Fruit fly (Drosophila melanogaster) whole organism, wandering third instar larva: ENCODE measurements around the gene IleRS-m.

Source experiments
- Abd-B ChIP-seq: fragments of >200 bp; optimal IDR thresholded peaks from 2 replicates; lab custom pipeline; 2017; ENCODE audit warnings: missing biosample characterization, missing genetic modification characterization
- CG32264 ChIP-seq: fragments of 200-800 bp; sonication (Bioruptor generic); optimal IDR thresholded peaks from 2 replicates; lab custom pipeline; 2016; ENCODE audit warnings: missing biosample characterization, missing genetic modification characterization
- CG9705 ChIP-seq: fragments of 200-800 bp; sonication (Bioruptor generic); optimal IDR thresholded peaks from 2 replicates; lab custom pipeline; 2018; ENCODE audit warnings: missing biosample characterization, mild to moderate bottlenecking, missing genetic modification characterization
- CrebA ChIP-seq: fragments of 200-800 bp; sonication (Bioruptor generic); optimal IDR thresholded peaks from 2 replicates; lab custom pipeline; 2016; ENCODE audit warnings: missing biosample characterization, mild to moderate bottlenecking, missing genetic modification characterization, borderline replicate concordance
- Dfd ChIP-seq: fragments of >200 bp; optimal IDR thresholded peaks from 2 replicates; lab custom pipeline; 2017; ENCODE audit warnings: missing biosample characterization, missing genetic modification characterization
- Dif ChIP-seq: fragments of 200-275, 200-300 bp; sonication (Bioruptor generic); optimal IDR thresholded peaks from 2 replicates; lab custom pipeline; 2018; ENCODE audit warnings: missing biosample characterization, missing genetic modification characterization; ENCODE audit not compliant: partially characterized antibody
- GATAd ChIP-seq: sonication (Bioruptor generic); optimal IDR thresholded peaks from 2 replicates; lab custom pipeline; 2016; ENCODE audit warnings: missing biosample characterization, missing genetic modification characterization
- HLH106 ChIP-seq: fragments of 200-800 bp; optimal IDR thresholded peaks from 3 replicates; lab custom pipeline; 2019; ENCODE audit warnings: missing biosample characterization, mild to moderate bottlenecking, missing genetic modification characterization, moderate library complexity
- Hnf4 ChIP-seq: fragments of 200-800 bp; sonication (Bioruptor generic); optimal IDR thresholded peaks from 2 replicates; lab custom pipeline; 2016; ENCODE audit warnings: missing biosample characterization, mild to moderate bottlenecking, missing genetic modification characterization
- Hr78 ChIP-seq: fragments of >200 bp; optimal IDR thresholded peaks from 2 replicates; lab custom pipeline; 2017; ENCODE audit warnings: missing biosample characterization, missing genetic modification characterization
- Hr83 ChIP-seq: fragments of 200-300 bp; sonication (Bioruptor generic); optimal IDR thresholded peaks from 2 replicates; lab custom pipeline; 2016; ENCODE audit warnings: missing biosample characterization, mild to moderate bottlenecking, missing genetic modification characterization, moderate library complexity; ENCODE audit not compliant: poor library complexity, severe bottlenecking
- Jra ChIP-seq: sonication (Bioruptor generic); optimal IDR thresholded peaks from 2 replicates; lab custom pipeline; 2016; ENCODE audit warnings: missing biosample characterization, missing genetic modification characterization
- Mio ChIP-seq: sonication (Bioruptor generic); optimal IDR thresholded peaks from 2 replicates; lab custom pipeline; 2016; ENCODE audit warnings: missing biosample characterization, missing genetic modification characterization
- Myc ChIP-seq: fragments of >200 bp; optimal IDR thresholded peaks from 2 replicates; lab custom pipeline; 2017
- N ChIP-seq: fragments of >200 bp; optimal IDR thresholded peaks from 2 replicates; lab custom pipeline; 2018; ENCODE audit warnings: missing biosample characterization, missing external identifiers, missing genetic modification characterization
- OdsH ChIP-seq: fragments of 200-800 bp; sonication (Bioruptor generic); optimal IDR thresholded peaks from 2 replicates; lab custom pipeline; 2016; ENCODE audit warnings: missing biosample characterization, mild to moderate bottlenecking, missing genetic modification characterization
- Rel ChIP-seq, 2 experiments: fragments of 200-800 bp; sonication (Bioruptor generic) in 1 of 2; optimal IDR thresholded peaks; 2 replicates in 1 of 2; 3 replicates in 1 of 2; lab custom pipeline; 2016 to 2019; ENCODE audit warnings: mild to moderate bottlenecking in 2 of 2, missing biosample characterization in 2 of 2, missing genetic modification characterization in 2 of 2, moderate library complexity in 1 of 2
- Sp1 ChIP-seq: fragments of 200-800 bp; sonication (Bioruptor generic); optimal IDR thresholded peaks from 3 replicates; lab custom pipeline; 2019; ENCODE audit warnings: missing biosample characterization, mild to moderate bottlenecking, missing genetic modification characterization, moderate library complexity
- Vsx2 ChIP-seq: fragments of 200-300, 225-300 bp; sonication (Bioruptor generic); optimal IDR thresholded peaks from 2 replicates; lab custom pipeline; 2018; ENCODE audit warnings: missing biosample characterization, missing genetic modification characterization; ENCODE audit not compliant: partially characterized antibody
- br ChIP-seq: fragments of 200-800 bp; sonication (Bioruptor generic); optimal IDR thresholded peaks from 2 replicates; lab custom pipeline; 2016; ENCODE audit warnings: missing biosample characterization, missing genetic modification characterization
- brk ChIP-seq: fragments of 200-800 bp; sonication (Bioruptor generic); optimal IDR thresholded peaks from 2 replicates; lab custom pipeline; 2016; ENCODE audit warnings: missing biosample characterization, mild to moderate bottlenecking, missing genetic modification characterization
- dl ChIP-seq, 2 experiments: fragments of 175-275, 200-275 bp in 1 of 2; fragments of 200-275 bp in 1 of 2; sonication (Bioruptor generic); optimal IDR thresholded peaks; lab custom pipeline; 2018; ENCODE audit warnings: mild to moderate bottlenecking in 2 of 2, missing biosample characterization in 2 of 2, missing genetic modification characterization in 2 of 2, moderate library complexity in 2 of 2; ENCODE audit not compliant: partially characterized antibody in 2 of 2, insufficient read depth in 1 of 2
- dmrt93B ChIP-seq: fragments of 200-800 bp; sonication (Bioruptor generic); optimal IDR thresholded peaks from 2 replicates; lab custom pipeline; 2018; ENCODE audit warnings: missing biosample characterization, mild to moderate bottlenecking, missing genetic modification characterization
- dsf ChIP-seq: sonication (Bioruptor generic); optimal IDR thresholded peaks from 2 replicates; lab custom pipeline; 2016; ENCODE audit warnings: missing biosample characterization, missing genetic modification characterization, borderline replicate concordance
- ey ChIP-seq: fragments of 200-800 bp; sonication (Bioruptor generic); optimal IDR thresholded peaks from 2 replicates; lab custom pipeline; 2016; ENCODE audit warnings: missing biosample characterization, missing genetic modification characterization
- foxo ChIP-seq, 2 experiments: fragments of 200-800 bp; sonication (Bioruptor generic); optimal IDR thresholded peaks; 2 replicates in 1 of 2; 3 replicates in 1 of 2; lab custom pipeline; 2016 to 2017; ENCODE audit warnings: missing biosample characterization in 2 of 2, missing genetic modification characterization in 2 of 2
- fru ChIP-seq: fragments of 200-800 bp; sonication (Bioruptor generic); optimal IDR thresholded peaks from 3 replicates; lab custom pipeline; 2016; ENCODE audit warnings: missing biosample characterization, mild to moderate bottlenecking, missing genetic modification characterization
- h ChIP-seq: fragments of 200-800 bp; sonication (Bioruptor generic); optimal IDR thresholded peaks from 3 replicates; lab custom pipeline; 2016; ENCODE audit warnings: missing biosample characterization, mild to moderate bottlenecking, missing genetic modification characterization
- jim ChIP-seq: fragments of 175-275, 200-325 bp; sonication (Bioruptor generic); optimal IDR thresholded peaks from 2 replicates; lab custom pipeline; 2016; ENCODE audit warnings: missing biosample characterization, mild to moderate bottlenecking, missing genetic modification characterization
- lola ChIP-seq: fragments of >200 bp; optimal IDR thresholded peaks from 2 replicates; lab custom pipeline; 2017; ENCODE audit warnings: missing biosample characterization, missing genetic modification characterization
- pan ChIP-seq: fragments of >200 bp; optimal IDR thresholded peaks from 2 replicates; lab custom pipeline; 2017
- psq ChIP-seq: fragments of 200-800 bp; sonication (Bioruptor generic); optimal IDR thresholded peaks from 3 replicates; lab custom pipeline; 2017; ENCODE audit warnings: missing biosample characterization, mild to moderate bottlenecking, missing genetic modification characterization, moderate library complexity
- rgr ChIP-seq: fragments of 200-800 bp; sonication (Bioruptor generic); optimal IDR thresholded peaks from 3 replicates; lab custom pipeline; 2016; ENCODE audit warnings: missing biosample characterization, mild to moderate bottlenecking, missing genetic modification characterization
- sage ChIP-seq: fragments of 200-800 bp; sonication (Bioruptor generic); optimal IDR thresholded peaks from 2 replicates; lab custom pipeline; 2016; ENCODE audit warnings: missing biosample characterization, mild to moderate bottlenecking, missing genetic modification characterization
- sv ChIP-seq: fragments of 200-800 bp; sonication (Bioruptor generic); optimal IDR thresholded peaks from 3 replicates; lab custom pipeline; 2016; ENCODE audit warnings: missing biosample characterization, missing genetic modification characterization
- tai ChIP-seq: sonication (Bioruptor generic); optimal IDR thresholded peaks from 2 replicates; lab custom pipeline; 2016; ENCODE audit warnings: missing biosample characterization, missing genetic modification characterization
- usp ChIP-seq: fragments of >200 bp; optimal IDR thresholded peaks from 2 replicates; lab custom pipeline; 2017; ENCODE audit warnings: missing biosample characterization, missing genetic modification characterization
- woc ChIP-seq: sonication (Bioruptor generic); optimal IDR thresholded peaks from 2 replicates; lab custom pipeline; 2016; ENCODE audit warnings: missing biosample characterization, mild to moderate bottlenecking, missing genetic modification characterization

The IleRS-m gene

dm6 chr3L:16150161-16150538 is 50.1 kb downstream of the IleRS-m start:
- TF ChIP-seq jim (GFP tag; lab: Kevin White, UChicago) = no peak
- TF ChIP-seq Dfd (GFP tag; lab: Kevin White, UChicago) = no peak
- no peak for TF ChIP-seq GATAd (GFP tag; lab: Kevin White, UChicago)
- no peak for TF ChIP-seq Hnf4 (GFP tag; lab: Kevin White, UChicago)
- TF ChIP-seq usp (GFP tag; lab: Kevin White, UChicago) = no peak
- no peak for TF ChIP-seq HLH106

dm6 chr3L:16150850-16151515 is 50.9 kb downstream of the IleRS-m start:
- TF ChIP-seq brk (GFP tag; lab: Kevin White, UChicago) (peak; percentile 54), pan (lab: Kevin White, UChicago) (peak; percentile 9), Dfd (GFP tag; lab: Kevin White, UChicago) (no peak), Sp1 (GFP tag; lab: Kevin White, UChicago) (no peak), usp (GFP tag; lab: Kevin White, UChicago) (no peak), tai (GFP tag; lab: Kevin White, UChicago) (no peak), Hnf4 (GFP tag; lab: Kevin White, UChicago) (no peak), Hr78 (GFP tag; lab: Kevin White, UChicago) (no peak), foxo (GFP tag; optimal IDR thresholded peaks at IDR 0.05; lab: Kevin White, UChicago) (no peak), sv (GFP tag; lab: Kevin White, UChicago) (no peak), Vsx2 (GFP tag; lab: Kevin White, UChicago) (no peak), h (GFP tag; lab: Kevin White, UChicago) (peak; percentile 17), N (GFP tag; lab: Kevin White, UChicago) (no peak), HLH106 (no peak), br (GFP tag; lab: Kevin White, UChicago) (no peak), CrebA (GFP tag; lab: Kevin White, UChicago) (peak; percentile 44), Jra (peak; percentile 16), ey (GFP tag; lab: Kevin White, UChicago) (no peak), psq (no peak), Abd-B (GFP tag; lab: Kevin White, UChicago) (no peak), sage (GFP tag; lab: Kevin White, UChicago) (no peak), lola (GFP tag; lab: Kevin White, UChicago) (no peak), Rel (GFP tag; optimal IDR thresholded peaks at IDR 0.05; lab: Kevin White, UChicago) (no peak), Rel (tag; optimal IDR thresholded peaks at IDR 0.05; lab: Kevin White, UChicago) (no peak), jim (GFP tag; lab: Kevin White, UChicago) (no peak), dsf (no peak), CG32264 (GFP tag; lab: Kevin White, UChicago) (no peak), rgr (no peak), Hr83 (GFP tag; lab: Kevin White, UChicago) (peak; percentile 47), CG9705 (GFP tag; lab: Kevin White, UChicago) (no peak), dmrt93B (GFP tag; lab: Kevin White, UChicago) (no peak), GATAd (GFP tag; lab: Kevin White, UChicago) (no peak), Myc (lab: Kevin White, UChicago) (no peak), Dif (GFP tag; lab: Kevin White, UChicago) (no peak), dl (GFP tag; optimal IDR thresholded peaks at IDR 0.05; lab: Kevin White, UChicago; ENCODE audit: insufficient read depth in 1 of 2, partially characterized antibody in 2 of 2) (no peak), OdsH (GFP tag; lab: Kevin White, UChicago) (no peak), Mio (GFP tag; lab: Kevin White, UChicago) (no peak), woc (GFP tag; lab: Kevin White, UChicago) (no peak), fru (GFP tag; lab: Kevin White, UChicago) (no peak)
